Worm (Caenorhabditis elegans) whole organism, L1 larva: ENCODE results near the gene mup-2.
A peak's percentile ranks its signal among the peaks of the same experiment; 100 is the strongest.

Source experiments
- C04F5.9 ChIP-seq: sonication (generic microtip); optimal IDR thresholded peaks from 2 replicates; lab custom pipeline; 2016; ENCODE audit warnings: missing genetic modification characterization, missing compliant biosample characterization
- C16A3.4 ChIP-seq: fragments of 150-350 bp; optimal IDR thresholded peaks from 2 replicates; lab custom pipeline; 2014; ENCODE audit warnings: missing biosample characterization, missing genetic modification characterization
- C34B4.2 ChIP-seq: sonication (generic microtip); optimal IDR thresholded peaks from 2 replicates; lab custom pipeline; 2017; ENCODE audit warnings: mild to moderate bottlenecking, missing genetic modification characterization, missing compliant biosample characterization
- Y116A8C.19 ChIP-seq: sonication (generic microtip); optimal IDR thresholded peaks from 2 replicates; lab custom pipeline; 2016; ENCODE audit warnings: missing compliant biosample characterization, missing genetic modification characterization, borderline replicate concordance
- ama-1 ChIP-seq: fragments of 150-350 bp; optimal IDR thresholded peaks from 2 replicates; lab custom pipeline; 2014
- blmp-1 ChIP-seq: fragments of 150-350 bp; optimal IDR thresholded peaks from 2 replicates; lab custom pipeline; 2014; ENCODE audit warnings: missing biosample characterization, missing genetic modification characterization
- ceh-63 ChIP-seq: fragments of 200-800 bp; sonication (Bioruptor generic); optimal IDR thresholded peaks from 2 replicates; lab custom pipeline; 2018; ENCODE audit warnings: mild to moderate bottlenecking, missing genetic modification characterization, missing compliant biosample characterization
- ceh-8 ChIP-seq: fragments of 200-800 bp; sonication (Bioruptor generic); optimal IDR thresholded peaks from 2 replicates; lab custom pipeline; 2018; ENCODE audit warnings: mild to moderate bottlenecking, missing genetic modification characterization, moderate library complexity, missing compliant biosample characterization
- ceh-82 ChIP-seq, 3 experiments: fragments of 150-350 bp in 1 of 3; sonication (generic microtip) in 2 of 3; optimal IDR thresholded peaks; 2 replicates each; lab custom pipeline; 2014 to 2017; ENCODE audit warnings: missing biosample characterization in 3 of 3, missing genetic modification characterization in 3 of 3
- ces-1 ChIP-seq: fragments of 150-350 bp; optimal IDR thresholded peaks from 2 replicates; lab custom pipeline; 2014; ENCODE audit warnings: missing biosample characterization, missing genetic modification reagents, missing genetic modification characterization
- dpl-1 ChIP-seq, 3 experiments: fragments of 150-350 bp in 2 of 3; sonication (generic microtip) in 1 of 3; optimal IDR thresholded peaks; 2 replicates each; lab custom pipeline; 2014 to 2017; ENCODE audit warnings: missing biosample characterization in 3 of 3, missing genetic modification characterization in 3 of 3, missing genetic modification reagents in 3 of 3
- dsc-1 ChIP-seq: sonication (generic microtip); optimal IDR thresholded peaks from 2 replicates; lab custom pipeline; 2016; ENCODE audit warnings: mild to moderate bottlenecking, missing genetic modification characterization, missing compliant biosample characterization
- efl-1 ChIP-seq, 4 experiments: fragments of 150-350 bp; optimal IDR thresholded peaks in 3 of 4; peaks in 1 of 4; 1 replicate in 1 of 4; 2 replicates in 3 of 4; lab custom pipeline; 2014; ENCODE audit warnings: missing biosample characterization in 2 of 4, missing genetic modification characterization in 2 of 4, missing genetic modification reagents in 2 of 4
- efl-3 ChIP-seq: fragments of 200-800 bp; sonication (Bioruptor generic); optimal IDR thresholded peaks from 2 replicates; lab custom pipeline; 2018; ENCODE audit warnings: mild to moderate bottlenecking, missing genetic modification characterization, missing compliant biosample characterization
- egl-13 ChIP-seq: sonication (generic microtip); optimal IDR thresholded peaks from 2 replicates; lab custom pipeline; 2016; ENCODE audit warnings: missing genotype, missing genetic modification reagents, missing genetic modification characterization, missing compliant biosample characterization
- egl-27 ChIP-seq, 2 experiments: fragments of 150-350 bp in 1 of 2; sonication (generic microtip); optimal IDR thresholded peaks; 3 replicates each; lab custom pipeline; 2017 to 2018; ENCODE audit warnings: missing biosample characterization in 2 of 2, missing genetic modification characterization in 2 of 2, missing genetic modification reagents in 2 of 2
- elt-2 ChIP-seq: sonication (generic microtip); optimal IDR thresholded peaks from 2 replicates; lab custom pipeline; 2016; ENCODE audit warnings: missing genetic modification characterization, mild to moderate bottlenecking, inconsistent platforms, missing compliant biosample characterization, missing genetic modification reagents
- fkh-10 ChIP-seq: sonication (generic microtip); optimal IDR thresholded peaks from 2 replicates; lab custom pipeline; 2017; ENCODE audit warnings: missing biosample characterization, missing genetic modification reagents, missing genetic modification characterization
- lin-13 ChIP-seq: fragments of 150-350 bp; optimal IDR thresholded peaks from 2 replicates; lab custom pipeline; 2014; ENCODE audit warnings: missing biosample characterization, missing genetic modification reagents, missing genetic modification characterization
- lin-14 ChIP-seq: fragments of 200-800 bp; sonication (Bioruptor generic); optimal IDR thresholded peaks from 2 replicates; lab custom pipeline; 2018; ENCODE audit warnings: mild to moderate bottlenecking, missing genetic modification characterization, moderate library complexity, missing compliant biosample characterization
- lin-15B ChIP-seq: fragments of 150-350 bp; sonication (generic microtip); optimal IDR thresholded peaks from 3 replicates; lab custom pipeline; 2014; ENCODE audit warnings: missing biosample characterization, missing genetic modification characterization
- lin-35 ChIP-seq, 2 experiments: fragments of 150-350 bp; optimal IDR thresholded peaks; 2 replicates each; lab custom pipeline; 2014; ENCODE audit warnings: missing biosample characterization in 2 of 2, missing genetic modification characterization in 2 of 2, missing genetic modification reagents in 2 of 2
- lin-39 ChIP-seq: fragments of 150-350 bp; optimal IDR thresholded peaks from 2 replicates; lab custom pipeline; 2014; ENCODE audit warnings: missing biosample characterization, missing genetic modification reagents, missing genetic modification characterization
- lsy-2 ChIP-seq, 2 experiments: fragments of 150-350 bp; optimal IDR thresholded peaks; 2 replicates each; lab custom pipeline; 2014; ENCODE audit warnings: missing biosample characterization in 2 of 2, missing genetic modification characterization in 2 of 2
- mab-9 ChIP-seq: fragments of 200-800 bp; sonication (Bioruptor generic); IDR thresholded peaks from 2 replicates; pipeline ENCODE4 v1.3.6; 2022; ENCODE audit warnings: missing genetic modification reagents, missing genetic modification characterization, missing compliant biosample characterization
- mdl-1 ChIP-seq, 2 experiments: fragments of 150-350 bp; optimal IDR thresholded peaks; 2 replicates each; lab custom pipeline; 2014 to 2017; ENCODE audit warnings: missing biosample characterization in 2 of 2, missing genetic modification characterization in 2 of 2, inconsistent platforms in 1 of 2
- mef-2 ChIP-seq: fragments of 150-350 bp; optimal IDR thresholded peaks from 2 replicates; lab custom pipeline; 2014; ENCODE audit warnings: missing biosample characterization, missing genetic modification characterization
- nhr-11 ChIP-seq: fragments of 150-350 bp; optimal IDR thresholded peaks from 2 replicates; lab custom pipeline; 2014; ENCODE audit warnings: missing biosample characterization, missing genetic modification characterization
- nhr-12 ChIP-seq: sonication (generic microtip); optimal IDR thresholded peaks from 2 replicates; lab custom pipeline; 2017; ENCODE audit warnings: missing biosample characterization, missing genetic modification characterization
- nhr-237 ChIP-seq: fragments of 150-350 bp; optimal IDR thresholded peaks from 2 replicates; lab custom pipeline; 2014; ENCODE audit warnings: missing biosample characterization, missing genetic modification characterization
- nhr-28 ChIP-seq: fragments of 150-350 bp; optimal IDR thresholded peaks from 2 replicates; lab custom pipeline; 2014; ENCODE audit warnings: missing biosample characterization, missing genetic modification characterization
- nhr-71 ChIP-seq: sonication (generic microtip); optimal IDR thresholded peaks from 2 replicates; lab custom pipeline; 2016; ENCODE audit warnings: mild to moderate bottlenecking, missing genetic modification characterization, moderate library complexity, missing compliant biosample characterization
- nhr-77 ChIP-seq: fragments of 150-350 bp; optimal IDR thresholded peaks from 2 replicates; lab custom pipeline; 2014; ENCODE audit warnings: missing biosample characterization, missing genetic modification characterization
- nhr-84 ChIP-seq: sonication (generic microtip); optimal IDR thresholded peaks from 2 replicates; lab custom pipeline; 2017; ENCODE audit warnings: missing biosample characterization, missing genetic modification characterization
- nhr-85 ChIP-seq: sonication (generic microtip); peaks from one replicate; lab custom pipeline; 2016; ENCODE audit warnings: missing genetic modification characterization, inconsistent platforms, missing compliant biosample characterization
- nhr-90 ChIP-seq: sonication (generic microtip); optimal IDR thresholded peaks from 2 replicates; lab custom pipeline; 2016; ENCODE audit warnings: mild to moderate bottlenecking, missing genetic modification characterization, missing compliant biosample characterization; ENCODE audit not compliant: poor library complexity
- pag-3 ChIP-seq: sonication (generic microtip); optimal IDR thresholded peaks from 2 replicates; lab custom pipeline; 2017; ENCODE audit warnings: missing genetic modification characterization, mild to moderate bottlenecking, missing compliant biosample characterization, antibody characterized with exemption, borderline replicate concordance; ENCODE audit not compliant: insufficient read depth
- rnt-1 ChIP-seq: sonication (generic microtip); optimal IDR thresholded peaks from 2 replicates; lab custom pipeline; 2016; ENCODE audit warnings: mild to moderate bottlenecking, missing genetic modification characterization, moderate library complexity, missing compliant biosample characterization
- skn-1 ChIP-seq: fragments of 150-350 bp; optimal IDR thresholded peaks from 2 replicates; lab custom pipeline; 2014; ENCODE audit warnings: missing biosample characterization, missing genetic modification characterization
- sox-4 ChIP-seq: sonication (generic microtip); optimal IDR thresholded peaks from 2 replicates; lab custom pipeline; 2016; ENCODE audit warnings: missing genetic modification characterization, missing compliant biosample characterization
- sptf-1 ChIP-seq: fragments of 150-350 bp; optimal IDR thresholded peaks from 2 replicates; lab custom pipeline; 2014; ENCODE audit warnings: missing biosample characterization, missing genetic modification characterization
- tbx-2 ChIP-seq: sonication (generic microtip); optimal IDR thresholded peaks from 2 replicates; lab custom pipeline; 2016; ENCODE audit warnings: missing genetic modification characterization, missing compliant biosample characterization
- unc-130 ChIP-seq: fragments of 150-350 bp; optimal IDR thresholded peaks from 2 replicates; lab custom pipeline; 2017; ENCODE audit warnings: missing biosample characterization, missing genetic modification characterization, inconsistent platforms
- unc-30 ChIP-seq: sonication (generic microtip); optimal IDR thresholded peaks from 2 replicates; lab custom pipeline; 2017; ENCODE audit warnings: missing biosample characterization, missing genetic modification characterization
- unc-98 ChIP-seq: fragments of 200-800 bp; sonication (Bioruptor generic); IDR thresholded peaks from 2 replicates; pipeline ENCODE4 v1.3.6; 2022; ENCODE audit warnings: missing genetic modification characterization, missing compliant biosample characterization
- xbp-1 ChIP-seq: sonication (generic microtip); optimal IDR thresholded peaks from 2 replicates; lab custom pipeline; 2016; ENCODE audit warnings: missing genetic modification characterization, missing compliant biosample characterization

mup-2 gene

ce11 chrX:6371192-6372116 lies 38.6 kb downstream of the mup-2 start (continued):
- TF ChIP-seq unc-98 (GFP tag; lab: Robert Waterston, UW): no peak
- TF ChIP-seq xbp-1 (tag; lab: Kevin White, UChicago): peak; percentile 74
- peak; percentile 41 for TF ChIP-seq unc-130 (tag; lab: Kevin White, UChicago)
- no peak for TF ChIP-seq ces-1 (GFP tag; lab: Kevin White, UChicago)
- no peak for TF ChIP-seq C04F5.9
- no peak for TF ChIP-seq ama-1 (lab: Kevin White, UChicago)
- TF ChIP-seq blmp-1 (tag; lab: Kevin White, UChicago): no peak
- peak; percentile 28 for TF ChIP-seq fkh-10 (GFP tag; lab: Kevin White, UChicago)
- no peak for TF ChIP-seq egl-27 (tag; optimal IDR thresholded peaks at IDR 0.05; lab: Kevin White, UChicago)
- no peak for TF ChIP-seq lin-39 (tag; lab: Kevin White, UChicago)
- TF ChIP-seq ceh-63 (GFP tag; lab: Kevin White, UChicago): no peak
- TF ChIP-seq nhr-12 (tag; lab: Kevin White, UChicago): no peak
- no peak for TF ChIP-seq efl-1 (optimal IDR thresholded peaks at IDR 0.05; lab: Kevin White, UChicago)
- TF ChIP-seq efl-1 (GFP tag; optimal IDR thresholded peaks at IDR 0.05 in 1 of 2; lab: Kevin White, UChicago): peak; percentile 21 to 81
- TF ChIP-seq ceh-82 (tag; optimal IDR thresholded peaks at IDR 0.05; lab: Kevin White, UChicago): peak; percentile 21 to 30 (median 25)
- TF ChIP-seq tbx-2 (tag; lab: Kevin White, UChicago): peak; percentile 41
- peak; percentile 78 for TF ChIP-seq dsc-1
- no peak for TF ChIP-seq elt-2 (tag; lab: Kevin White, UChicago)
- TF ChIP-seq mdl-1 (tag; optimal IDR thresholded peaks at IDR 0.05; lab: Kevin White, UChicago): peak in 1 of 2 experiments; percentile 65
- peak; percentile 21 for TF ChIP-seq sox-4
- TF ChIP-seq nhr-84 (tag; lab: Kevin White, UChicago): no peak
- no peak for TF ChIP-seq pag-3 (tag; lab: Kevin White, UChicago)
- TF ChIP-seq C16A3.4 (tag; lab: Kevin White, UChicago): peak; percentile 42
- TF ChIP-seq efl-3 (GFP tag; lab: Kevin White, UChicago): no peak
- peak; percentile 73 for TF ChIP-seq nhr-71 (tag; lab: Kevin White, UChicago)
- TF ChIP-seq dpl-1 (GFP tag; optimal IDR thresholded peaks at IDR 0.05; lab: Kevin White, UChicago): peak in 1 of 3 experiments; percentile 1
- no peak for TF ChIP-seq ceh-8 (GFP tag; lab: Kevin White, UChicago)
- no peak for TF ChIP-seq nhr-28 (tag; lab: Kevin White, UChicago)
- TF ChIP-seq nhr-85 (tag; lab: Kevin White, UChicago): peak; percentile 45
- TF ChIP-seq mab-9 (GFP tag; lab: Robert Waterston, UW): no peak
- peak; percentile 60 for TF ChIP-seq rnt-1 (tag; lab: Kevin White, UChicago)
- no peak for TF ChIP-seq mef-2 (tag; lab: Kevin White, UChicago)
- TF ChIP-seq C34B4.2 (tag; lab: Kevin White, UChicago): no peak
- no peak for TF ChIP-seq lin-15B (tag; lab: Kevin White, UChicago)
- peak; percentile 24 to 51 for TF ChIP-seq lsy-2 (tag; optimal IDR thresholded peaks at IDR 0.05; lab: Kevin White, UChicago)
- TF ChIP-seq sptf-1: no peak
- peak; percentile 63 for TF ChIP-seq lin-14 (GFP tag; lab: Kevin White, UChicago)
- peak in 1 of 2 experiments; percentile 67 for TF ChIP-seq lin-35 (GFP tag; optimal IDR thresholded peaks at IDR 0.05; lab: Kevin White, UChicago)
- TF ChIP-seq unc-30 (tag; lab: Kevin White, UChicago): no peak
- TF ChIP-seq nhr-77 (tag; lab: Kevin White, UChicago): peak; percentile 41
- no peak for TF ChIP-seq Y116A8C.19 (tag; lab: Kevin White, UChicago)
- TF ChIP-seq nhr-11 (tag; lab: Kevin White, UChicago): no peak
- no peak for TF ChIP-seq nhr-237
- no peak for TF ChIP-seq lin-13 (GFP tag; lab: Kevin White, UChicago)
- TF ChIP-seq nhr-90 (tag; lab: Kevin White, UChicago): peak; percentile 59
- TF ChIP-seq egl-13 (tag; lab: Kevin White, UChicago): peak; percentile 70
- peak; percentile 35 for TF ChIP-seq skn-1 (tag; lab: Kevin White, UChicago)
- TF ChIP-seq, all 84 proteins: peak for 32
